Worm (Caenorhabditis elegans): Measurements from ENCODE around the gene T28A11.13.

The T28A11.13 gene

DNA sequence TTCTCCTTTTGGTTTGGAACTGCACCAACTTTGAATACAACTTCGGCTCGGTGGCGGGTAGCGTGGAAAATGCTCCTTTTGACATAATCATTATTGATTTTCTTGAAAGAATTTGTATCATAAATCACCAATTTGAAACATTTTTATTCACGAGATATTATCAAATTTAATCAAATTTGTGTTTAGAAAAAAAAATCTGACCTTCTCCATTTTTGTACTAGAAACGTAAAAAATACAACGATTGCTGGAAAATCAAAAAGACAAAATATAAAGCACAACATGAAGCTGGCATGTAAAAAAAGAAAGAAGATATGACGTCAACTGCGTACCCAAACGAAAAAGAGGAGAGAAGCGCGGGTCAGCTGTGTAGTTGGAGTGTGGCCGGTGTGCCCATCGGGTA is 49.7 kb downstream of the T28A11.13 start, which contains the start of gene K08D9.4:
K08D9.4 (minus strand) TSS at position 101 of the 400 bp plus-strand sequence.
- peak; percentile 3 for TF ChIP-seq rnt-1 (tag; optimal IDR thresholded peaks at IDR 0.05)
- TF ChIP-seq ama-1 (optimal IDR thresholded peaks at IDR 0.05), result no peak
- no peak for TF ChIP-seq ceh-90 (tag; optimal IDR thresholded peaks at IDR 0.05)

All from whole organism, L1 larva.